Fruit fly (Drosophila melanogaster): ENCODE data around the gene CG13896.

CG13896 gene

DNA sequence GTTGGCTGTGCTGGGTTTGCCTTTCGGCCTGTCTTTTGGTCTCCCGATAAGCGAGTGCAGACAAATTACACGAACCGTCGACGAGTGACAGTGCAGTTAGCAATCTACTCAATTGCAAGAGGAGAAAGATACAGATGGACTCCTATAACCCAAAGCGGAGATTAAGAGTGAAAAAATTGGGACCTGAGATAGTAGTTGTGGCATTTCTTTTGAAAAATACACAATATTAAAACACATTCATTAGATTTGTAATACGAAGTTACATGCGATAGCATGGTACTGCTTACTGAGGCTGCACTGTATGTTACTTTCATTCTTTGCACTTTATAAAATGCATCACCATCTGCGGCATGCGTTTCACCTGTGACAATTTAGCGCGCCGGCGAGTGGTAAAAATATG is 15.5 kb upstream of the CG13896 start:
- no peak for TF ChIP-seq Myc (optimal IDR thresholded peaks at IDR 0.05)
- no peak for TF ChIP-seq Sin3A (optimal IDR thresholded peaks at IDR 0.05)
- no peak for TF ChIP-seq insv (optimal IDR thresholded peaks at IDR 0.05)
- no peak for TF ChIP-seq psq (optimal IDR thresholded peaks at IDR 0.05)
- TF ChIP-seq ttk (optimal IDR thresholded peaks at IDR 0.05) = no peak
- no peak for TF ChIP-seq h (optimal IDR thresholded peaks at IDR 0.05)

DNA sequence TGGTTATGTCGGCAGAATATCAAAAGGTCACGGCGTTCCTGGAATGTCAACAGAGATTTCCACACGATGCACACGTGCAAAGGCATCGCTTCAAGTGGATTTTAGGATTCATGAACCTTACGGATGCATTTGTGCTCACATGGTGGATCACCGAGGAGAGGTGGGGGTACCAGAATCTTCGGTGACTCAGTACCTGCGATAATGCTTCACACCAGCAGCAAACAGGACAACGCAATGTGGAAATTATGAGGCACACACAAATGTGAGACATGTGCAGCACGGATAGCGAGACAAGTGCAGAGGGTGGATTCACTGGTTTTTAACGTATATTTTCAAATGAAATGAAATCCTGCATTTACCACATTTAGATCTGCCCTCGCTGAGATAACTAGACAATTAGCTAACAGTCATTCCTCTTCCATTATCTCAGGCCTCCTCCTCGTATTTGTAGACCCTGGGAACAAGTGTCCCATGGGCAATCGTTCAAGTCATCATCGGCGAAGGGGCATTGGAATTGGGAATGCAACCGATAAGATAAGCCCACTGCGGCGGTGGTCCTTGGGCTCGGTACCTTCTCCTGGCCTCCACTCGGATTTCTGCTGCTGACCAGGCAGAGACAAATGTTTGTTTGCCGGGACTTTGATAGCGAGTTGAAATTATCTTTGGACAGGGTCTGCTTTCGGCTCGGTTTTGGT is 15.0 kb upstream of the CG13896 start:
- no peak for TF ChIP-seq insv (optimal IDR thresholded peaks at IDR 0.05)
- no peak for TF ChIP-seq Sin3A (optimal IDR thresholded peaks at IDR 0.05)
- TF ChIP-seq h (optimal IDR thresholded peaks at IDR 0.05) = no peak
- TF ChIP-seq ttk (optimal IDR thresholded peaks at IDR 0.05) = no peak
- no peak for TF ChIP-seq Myc (optimal IDR thresholded peaks at IDR 0.05)
- no peak for TF ChIP-seq psq (optimal IDR thresholded peaks at IDR 0.05)

DNA sequence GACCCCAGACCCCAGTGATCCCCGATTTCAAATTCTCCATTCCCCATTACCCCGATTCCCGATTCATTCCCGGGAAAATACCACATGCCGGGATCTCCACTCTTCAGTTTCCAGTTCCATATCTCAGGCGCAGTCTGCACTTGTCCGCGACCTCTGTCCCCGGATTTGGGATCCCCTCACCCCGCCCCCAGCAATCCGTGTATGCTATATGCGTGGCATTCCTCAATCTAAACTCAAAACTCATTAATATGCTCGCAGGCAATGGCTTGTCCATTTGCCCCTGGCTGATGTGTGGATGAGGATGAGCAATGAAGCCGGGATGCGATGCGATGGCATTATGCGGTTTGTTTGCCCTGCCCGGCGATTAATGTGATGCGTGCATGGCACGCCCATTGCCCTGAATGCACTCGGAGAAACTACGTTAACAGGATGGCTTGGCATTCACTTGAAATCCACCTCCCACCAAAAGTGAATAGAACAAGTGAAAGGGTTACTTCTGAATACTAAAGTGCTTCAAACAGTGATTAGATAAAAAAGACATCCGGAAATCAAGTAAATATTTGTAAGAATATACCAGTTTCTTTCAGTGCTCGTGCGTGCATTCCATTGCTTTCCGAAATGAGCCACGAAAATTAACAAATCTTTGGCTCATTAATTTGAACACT is 14.0 kb upstream of the CG13896 start:
- no peak for TF ChIP-seq psq (optimal IDR thresholded peaks at IDR 0.05)
- no peak for TF ChIP-seq ttk (optimal IDR thresholded peaks at IDR 0.05)
- TF ChIP-seq insv (optimal IDR thresholded peaks at IDR 0.05) = no peak
- TF ChIP-seq Sin3A (optimal IDR thresholded peaks at IDR 0.05) = no peak
- TF ChIP-seq Myc (optimal IDR thresholded peaks at IDR 0.05) = no peak
- no peak for TF ChIP-seq h (optimal IDR thresholded peaks at IDR 0.05)

DNA sequence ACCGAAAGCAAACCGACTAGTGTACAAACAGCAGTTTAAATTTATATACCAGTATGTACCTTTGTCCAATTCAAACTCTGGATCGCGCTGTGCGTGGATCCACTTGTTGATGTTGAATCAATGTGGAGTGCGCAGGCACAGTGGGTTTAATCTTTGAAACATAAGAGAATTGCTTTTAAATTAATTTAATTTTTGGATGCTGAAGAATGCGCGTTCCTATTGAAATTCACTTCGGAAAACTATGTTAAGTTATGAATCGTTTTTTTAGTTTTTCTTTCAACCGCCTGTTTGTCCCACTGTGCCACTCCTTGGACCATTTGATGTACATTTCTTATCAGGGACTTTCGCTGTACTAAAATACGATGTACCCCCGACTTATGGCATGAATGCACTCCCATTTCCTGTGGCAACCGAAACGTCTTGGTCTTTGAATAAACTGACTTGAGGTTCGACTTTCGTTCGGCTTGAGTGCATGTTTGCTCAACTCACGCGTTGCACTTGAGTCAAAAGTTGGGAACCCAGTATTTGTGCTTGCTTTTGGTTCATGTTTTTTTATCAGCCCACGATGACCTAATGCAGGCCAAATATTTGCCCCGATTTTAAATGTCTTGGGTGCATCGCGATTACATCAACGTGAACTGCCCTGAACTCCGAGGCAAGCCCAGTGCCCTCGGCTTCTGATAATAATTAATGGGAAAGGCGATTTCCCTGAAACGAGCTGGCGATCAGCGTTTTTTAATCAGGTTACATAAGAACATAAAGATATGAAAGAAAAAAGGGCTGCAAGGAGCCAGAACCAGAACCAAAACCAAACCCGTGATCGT is 13.1 kb upstream of the CG13896 start:
- TF ChIP-seq Sin3A (optimal IDR thresholded peaks at IDR 0.05) (no peak), psq (optimal IDR thresholded peaks at IDR 0.05) (no peak), h (optimal IDR thresholded peaks at IDR 0.05) (no peak), Myc (optimal IDR thresholded peaks at IDR 0.05) (no peak), insv (optimal IDR thresholded peaks at IDR 0.05) (no peak), ttk (optimal IDR thresholded peaks at IDR 0.05) (no peak)

DNA sequence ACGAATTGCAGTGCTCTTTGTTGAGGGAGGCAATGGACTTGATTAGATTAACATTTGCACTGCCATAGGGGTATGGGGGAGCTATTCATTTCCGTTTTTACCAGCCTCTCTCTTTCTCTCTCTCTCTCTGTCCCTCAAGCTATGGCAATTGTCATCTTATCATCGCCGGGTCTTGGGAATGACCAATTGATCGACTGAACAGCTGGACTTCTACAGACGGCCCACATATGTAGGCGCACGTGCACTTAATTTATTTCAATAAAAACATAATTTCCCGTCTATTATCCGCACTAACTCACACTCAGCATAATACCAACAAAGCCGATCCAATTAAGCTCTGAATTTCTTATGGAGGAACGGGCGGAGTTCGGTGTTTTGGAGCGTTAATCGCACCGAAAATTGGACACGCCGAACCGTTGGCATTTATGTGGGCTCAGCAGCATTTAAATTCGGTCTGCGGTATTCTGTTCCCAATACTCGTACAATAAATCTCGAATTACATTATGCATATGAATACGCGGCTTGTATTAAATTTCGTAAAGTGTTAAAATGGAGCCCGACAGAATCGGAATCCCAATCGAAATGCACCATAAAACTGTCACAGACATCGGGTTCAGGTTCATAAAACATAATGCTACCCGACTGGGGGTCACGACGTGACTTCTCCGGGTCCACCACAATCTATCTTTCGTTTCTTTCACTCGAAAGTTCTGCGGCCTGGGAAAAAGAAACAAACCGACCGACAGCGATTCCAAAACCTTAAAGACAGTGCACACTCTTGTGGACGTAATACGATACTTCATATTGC is 12.2 kb upstream of the CG13896 start:
- TF ChIP-seq Sin3A (optimal IDR thresholded peaks at IDR 0.05) (no peak), ttk (optimal IDR thresholded peaks at IDR 0.05) (no peak), Myc (optimal IDR thresholded peaks at IDR 0.05) (no peak), h (optimal IDR thresholded peaks at IDR 0.05) (no peak), insv (optimal IDR thresholded peaks at IDR 0.05) (no peak), psq (optimal IDR thresholded peaks at IDR 0.05) (no peak)

DNA sequence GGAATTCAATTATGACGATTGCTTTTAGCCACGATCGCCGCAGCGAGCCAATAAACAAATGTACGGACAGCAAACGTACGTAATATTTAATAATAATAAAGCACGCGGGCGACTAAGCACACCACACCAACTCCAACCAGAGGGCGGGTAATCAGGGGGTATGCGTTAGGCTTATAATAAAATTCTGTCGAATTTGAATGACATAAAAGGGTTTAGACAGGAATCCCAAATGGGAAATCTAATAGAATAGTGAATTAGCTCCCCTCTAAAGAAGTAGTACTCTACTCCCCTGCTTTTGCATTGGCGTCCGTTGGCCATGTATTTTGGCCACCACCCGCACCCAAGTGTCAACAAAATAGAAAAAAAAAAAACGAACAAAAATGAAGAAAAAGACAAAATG is 10.7 kb upstream of the CG13896 start:
- TF ChIP-seq ttk (optimal IDR thresholded peaks at IDR 0.05) = no peak
- no peak for TF ChIP-seq insv (optimal IDR thresholded peaks at IDR 0.05)
- no peak for TF ChIP-seq h (optimal IDR thresholded peaks at IDR 0.05)

DNA sequence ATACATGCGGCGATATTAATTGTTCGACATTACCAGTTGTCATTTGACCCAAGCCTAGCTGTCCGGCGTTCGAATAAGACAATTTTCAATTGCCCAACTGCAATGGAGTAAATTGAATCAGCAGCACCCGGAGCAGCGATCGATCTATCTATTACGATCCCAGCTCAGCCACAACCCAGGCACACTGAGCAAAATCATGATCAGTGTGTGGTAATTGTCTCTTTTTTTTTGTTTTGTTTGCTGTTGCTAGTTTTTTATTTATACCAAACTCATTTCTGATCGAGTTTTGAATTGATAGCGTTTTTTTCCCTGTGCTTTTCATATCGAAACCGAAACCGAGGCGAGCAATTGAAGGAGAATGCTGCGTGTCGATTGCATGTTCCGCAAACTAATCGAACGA is 10.2 kb upstream of the CG13896 start:
- TF ChIP-seq psq (optimal IDR thresholded peaks at IDR 0.05) (no peak), h (optimal IDR thresholded peaks at IDR 0.05) (no peak), insv (optimal IDR thresholded peaks at IDR 0.05) (no peak), Sin3A (optimal IDR thresholded peaks at IDR 0.05) (no peak), Myc (optimal IDR thresholded peaks at IDR 0.05) (no peak), ttk (optimal IDR thresholded peaks at IDR 0.05) (no peak)

DNA sequence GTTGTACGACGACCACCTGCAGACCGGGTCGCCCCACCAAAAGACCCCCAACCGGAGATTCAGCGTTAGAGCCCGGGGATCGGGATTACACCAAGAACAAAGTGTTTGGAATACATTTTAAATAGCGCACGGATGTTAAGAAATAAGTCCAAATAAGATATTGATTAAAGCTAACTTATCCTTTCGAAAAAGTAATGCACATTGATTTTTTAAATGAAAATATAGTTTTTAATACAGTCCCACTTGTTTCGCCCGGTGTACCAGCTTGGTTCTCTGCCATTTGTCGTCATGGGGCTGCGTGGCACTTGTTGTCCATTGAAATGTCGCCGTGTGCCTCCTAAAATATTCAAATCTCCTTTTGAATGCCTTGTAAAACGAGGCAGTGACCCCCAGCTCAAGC is 9.4 kb upstream of the CG13896 start:
- TF ChIP-seq ttk (optimal IDR thresholded peaks at IDR 0.05) (no peak), h (optimal IDR thresholded peaks at IDR 0.05) (no peak), Sin3A (optimal IDR thresholded peaks at IDR 0.05) (no peak), psq (optimal IDR thresholded peaks at IDR 0.05) (no peak), insv (optimal IDR thresholded peaks at IDR 0.05) (no peak), Myc (optimal IDR thresholded peaks at IDR 0.05) (no peak)

DNA sequence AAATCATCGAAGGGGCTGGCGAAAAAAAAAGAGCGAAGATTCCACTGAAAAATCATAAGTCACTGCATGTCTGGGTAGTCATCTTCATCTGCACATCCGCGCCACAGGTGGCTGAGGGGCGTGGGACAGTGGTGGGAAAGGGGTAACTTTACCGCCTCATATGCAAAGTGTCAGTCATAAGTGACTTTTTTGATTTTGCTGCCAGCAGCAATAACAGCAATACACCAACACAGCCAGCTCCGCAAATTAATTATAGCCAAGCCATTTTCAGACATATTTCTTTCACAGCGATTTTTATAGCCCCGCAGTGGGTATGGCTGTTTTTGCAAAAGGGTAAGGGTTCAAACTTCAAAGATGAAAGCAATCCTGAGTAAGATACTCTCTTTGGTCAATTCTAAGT is 6.7 kb upstream of the CG13896 start:
- no peak for TF ChIP-seq insv (optimal IDR thresholded peaks at IDR 0.05)
- no peak for TF ChIP-seq psq (optimal IDR thresholded peaks at IDR 0.05)
- TF ChIP-seq Myc (optimal IDR thresholded peaks at IDR 0.05) = no peak
- TF ChIP-seq ttk (optimal IDR thresholded peaks at IDR 0.05) = no peak
- no peak for TF ChIP-seq Sin3A (optimal IDR thresholded peaks at IDR 0.05)

DNA sequence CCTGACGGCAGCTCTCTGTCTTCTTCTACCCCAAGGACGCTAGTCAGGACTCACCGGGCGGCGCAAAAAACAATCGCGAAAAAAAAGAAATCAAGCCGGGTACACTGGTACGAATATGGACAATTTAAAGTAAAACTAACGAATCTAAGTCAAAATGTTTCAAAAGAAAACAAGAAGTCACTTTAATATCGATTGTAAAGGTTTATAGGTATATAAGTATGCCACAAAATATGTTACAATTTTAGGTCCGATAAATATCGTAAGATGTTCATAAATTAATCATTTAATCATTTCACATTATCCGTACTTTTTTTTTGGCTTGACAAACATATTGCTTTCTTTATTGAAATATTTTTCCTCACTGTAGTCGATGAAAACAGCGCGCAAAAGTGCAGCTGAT is 4.4 kb upstream of the CG13896 start:
- TF ChIP-seq h (optimal IDR thresholded peaks at IDR 0.05) (no peak), insv (optimal IDR thresholded peaks at IDR 0.05) (no peak), psq (optimal IDR thresholded peaks at IDR 0.05) (no peak), ttk (optimal IDR thresholded peaks at IDR 0.05) (no peak), Sin3A (optimal IDR thresholded peaks at IDR 0.05) (no peak), Myc (optimal IDR thresholded peaks at IDR 0.05) (no peak)

DNA sequence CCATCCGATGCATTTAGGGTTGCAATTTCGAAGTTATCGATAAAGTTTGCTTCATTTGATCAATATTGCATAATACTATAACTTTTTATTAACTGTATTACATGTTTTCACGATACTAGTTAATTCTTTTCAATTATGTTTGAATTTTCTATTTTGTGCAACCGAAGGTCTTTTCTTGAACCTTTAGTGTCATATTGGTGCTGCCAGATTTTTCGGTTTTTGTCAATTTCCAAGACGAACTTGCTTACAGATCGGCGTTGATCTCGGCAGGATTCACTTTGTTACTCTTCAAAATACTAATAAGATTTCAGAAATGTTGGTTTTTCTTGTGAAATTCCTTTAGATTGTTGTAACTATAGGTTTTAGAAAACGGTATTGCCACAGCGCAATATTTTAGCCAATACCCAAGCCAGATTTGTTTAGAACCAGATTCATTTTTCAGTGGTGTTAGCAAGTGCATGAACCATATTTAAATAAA is 1.3 kb downstream of the CG13896 start, which contains the start of gene CkIIalpha-i3:
CkIIalpha-i3 (minus strand) TSS at position 263 of the 478 bp plus-strand sequence.
- TF ChIP-seq Myc (optimal IDR thresholded peaks at IDR 0.05) (no peak), psq (optimal IDR thresholded peaks at IDR 0.05) (no peak), Sin3A (optimal IDR thresholded peaks at IDR 0.05) (no peak), ttk (optimal IDR thresholded peaks at IDR 0.05) (no peak), insv (optimal IDR thresholded peaks at IDR 0.05) (no peak), h (optimal IDR thresholded peaks at IDR 0.05) (no peak)
